Fruit fly (Drosophila melanogaster) whole organism, embryonic: Measurements from ENCODE around the gene Nrd1.

ENCODE experiments used
- Ada2b ChIP-seq: fragments of 200-800 bp; sonication (Bioruptor generic); IDR thresholded peaks from 2 replicates; pipeline ENCODE4 v1.3.6; 2022; ENCODE audit warnings: missing biosample characterization, missing genetic modification characterization
- Antp ChIP-seq: fragments of 200-800 bp; sonication (Bioruptor generic); optimal IDR thresholded peaks from 3 replicates; lab custom pipeline; 2016; ENCODE audit warnings: missing biosample characterization, missing genetic modification characterization
- CG1024 ChIP-seq: fragments of 200-800 bp; sonication (Bioruptor generic); IDR thresholded peaks from 2 replicates; pipeline ENCODE4 v1.3.6; 2022; ENCODE audit warnings: missing biosample characterization, missing genetic modification characterization
- CG11695 ChIP-seq: fragments of 200-800 bp; sonication (Bioruptor generic); IDR thresholded peaks from 3 replicates; pipeline ENCODE4 v1.3.6; 2022; ENCODE audit warnings: missing biosample characterization, missing genetic modification characterization
- CG11696 ChIP-seq: fragments of 200-800 bp; sonication (Bioruptor generic); IDR thresholded peaks from 2 replicates; pipeline ENCODE4 v1.3.6; 2022; ENCODE audit warnings: missing biosample characterization, missing genetic modification characterization
- CG13296 ChIP-seq: fragments of 200-800 bp; sonication (Bioruptor generic); optimal IDR thresholded peaks from 3 replicates; lab custom pipeline; 2018; ENCODE audit warnings: missing biosample characterization, mild to moderate bottlenecking, missing genetic modification characterization
- CG14710 ChIP-seq: fragments of 200-800 bp; sonication (Bioruptor generic); optimal IDR thresholded peaks from 3 replicates; lab custom pipeline; 2019; ENCODE audit warnings: missing biosample characterization, mild to moderate bottlenecking, missing genetic modification characterization, moderate library complexity
- CG1832 ChIP-seq: fragments of 200-800 bp; sonication (Bioruptor generic); optimal IDR thresholded peaks from 2 replicates; lab custom pipeline; 2017; ENCODE audit warnings: missing biosample characterization, mild to moderate bottlenecking, missing genetic modification characterization, inconsistent platforms
- CG30020 ChIP-seq: fragments of 200-800 bp; optimal IDR thresholded peaks from 2 replicates; lab custom pipeline; 2019; ENCODE audit warnings: missing biosample characterization, mild to moderate bottlenecking, missing genetic modification characterization, moderate library complexity
- CG3163 ChIP-seq: fragments of 200-800 bp; sonication (Bioruptor generic); optimal IDR thresholded peaks from 3 replicates; lab custom pipeline; 2016; ENCODE audit warnings: missing biosample characterization, missing genetic modification characterization
- CG6854 ChIP-seq: fragments of 200-800 bp; sonication (Bioruptor generic); optimal IDR thresholded peaks from 3 replicates; lab custom pipeline; 2017; ENCODE audit warnings: missing biosample characterization, mild to moderate bottlenecking, missing genetic modification characterization
- CG8388 ChIP-seq: fragments of 200-800 bp; sonication (Bioruptor generic); optimal IDR thresholded peaks from 2 replicates; lab custom pipeline; 2019; ENCODE audit warnings: missing biosample characterization, mild to moderate bottlenecking, missing genetic modification characterization, moderate library complexity
- CG9609 ChIP-seq: fragments of 200-800 bp; sonication (Bioruptor generic); optimal IDR thresholded peaks from 3 replicates; lab custom pipeline; 2016; ENCODE audit warnings: missing biosample characterization, missing genetic modification characterization
- Chrac-16 ChIP-seq: fragments of 200-800 bp; sonication (Bioruptor generic); optimal IDR thresholded peaks from 3 replicates; lab custom pipeline; 2016; ENCODE audit warnings: missing biosample characterization, missing genetic modification characterization
- CoRest ChIP-seq: fragments of 200-800 bp; sonication (Bioruptor generic); optimal IDR thresholded peaks from 3 replicates; lab custom pipeline; 2018; ENCODE audit warnings: missing biosample characterization, mild to moderate bottlenecking, missing genetic modification characterization, moderate library complexity
- D19B ChIP-seq: fragments of 200-800 bp; sonication (Bioruptor generic); optimal IDR thresholded peaks from 2 replicates; lab custom pipeline; 2017; ENCODE audit warnings: missing biosample characterization, mild to moderate bottlenecking, missing genetic modification characterization
- Gsc ChIP-seq: fragments of 200-800 bp; sonication (Bioruptor generic); IDR thresholded peaks from 2 replicates; pipeline ENCODE4 v1.3.6; 2022; ENCODE audit warnings: missing biosample characterization, missing genetic modification characterization
- Kr ChIP-seq: fragments of 200-800 bp; sonication (Bioruptor generic); optimal IDR thresholded peaks from 2 replicates; lab custom pipeline; 2017; ENCODE audit warnings: missing biosample characterization, mild to moderate bottlenecking, missing genetic modification characterization
- MBD-R2 ChIP-seq: fragments of 200-800 bp; sonication (Bioruptor generic); IDR thresholded peaks from 2 replicates; pipeline ENCODE4 v1.3.6; 2022; ENCODE audit warnings: missing biosample characterization, missing genetic modification characterization
- MESR4 ChIP-seq: fragments of 200-800 bp; sonication (Bioruptor generic); optimal IDR thresholded peaks from 2 replicates; lab custom pipeline; 2018; ENCODE audit warnings: missing biosample characterization, mild to moderate bottlenecking, missing genetic modification characterization, moderate library complexity
- Meics ChIP-seq: fragments of 200-800 bp; sonication (Bioruptor generic); optimal IDR thresholded peaks from 2 replicates; lab custom pipeline; 2017; ENCODE audit warnings: missing biosample characterization, mild to moderate bottlenecking, missing genetic modification characterization
- NFAT ChIP-seq: fragments of 200-800 bp; sonication (Bioruptor generic); IDR thresholded peaks from 2 replicates; pipeline ENCODE4 v1.3.6; 2022; ENCODE audit warnings: missing biosample characterization, missing genetic modification characterization
- NfI ChIP-seq: fragments of 200-800 bp; sonication (Bioruptor generic); optimal IDR thresholded peaks from 3 replicates; lab custom pipeline; 2018; ENCODE audit warnings: missing biosample characterization, mild to moderate bottlenecking, missing genetic modification characterization, moderate library complexity
- Opbp ChIP-seq: fragments of 200-800 bp; sonication (Bioruptor generic); IDR thresholded peaks from 3 replicates; pipeline ENCODE4 v1.3.6; 2022; ENCODE audit warnings: missing biosample characterization, missing genetic modification characterization; ENCODE audit not compliant: partially characterized antibody
- Rfx ChIP-seq: fragments of 200-800 bp; sonication (Bioruptor generic); IDR thresholded peaks from 2 replicates; pipeline ENCODE4 v1.3.6; 2022; ENCODE audit warnings: missing biosample characterization, missing genetic modification characterization
- Side ChIP-seq: fragments of 200-800 bp; sonication (Bioruptor generic); optimal IDR thresholded peaks from 2 replicates; lab custom pipeline; 2016; ENCODE audit warnings: missing biosample characterization, missing genetic modification characterization
- Taf1 ChIP-seq: fragments of 200-800 bp; sonication (Bioruptor generic); IDR thresholded peaks from 2 replicates; pipeline ENCODE4 v1.3.6; 2022; ENCODE audit warnings: missing biosample characterization, missing genetic modification characterization
- Trl ChIP-seq, 3 experiments: fragments of >200 bp in 2 of 3; fragments of 200-800 bp in 1 of 3; sonication (Bioruptor generic) in 1 of 3; optimal IDR thresholded peaks; 2 replicates in 1 of 3; 3 replicates in 2 of 3; lab custom pipeline; 2016 to 2017; ENCODE audit warnings: missing biosample characterization in 1 of 3, missing genetic modification characterization in 1 of 3
- Xbp1 ChIP-seq: fragments of 200-800 bp; sonication (Bioruptor generic); optimal IDR thresholded peaks from 3 replicates; lab custom pipeline; 2016; ENCODE audit warnings: missing biosample characterization, mild to moderate bottlenecking, missing genetic modification characterization
- btn ChIP-seq: fragments of 200-800 bp; sonication (Bioruptor generic); optimal IDR thresholded peaks from 2 replicates; lab custom pipeline; 2016; ENCODE audit warnings: missing biosample characterization, missing genetic modification characterization
- danr ChIP-seq: fragments of 200-800 bp; sonication (Bioruptor generic); IDR thresholded peaks from 2 replicates; pipeline ENCODE4 v1.3.6; 2022; ENCODE audit warnings: missing biosample characterization, missing genetic modification characterization
- exex ChIP-seq: fragments of 200-800 bp; sonication (Bioruptor generic); optimal IDR thresholded peaks from 4 replicates; lab custom pipeline; 2018; ENCODE audit warnings: missing biosample characterization, mild to moderate bottlenecking, missing genetic modification characterization, moderate library complexity
- inv ChIP-seq: fragments of 200-800 bp; sonication (Bioruptor generic); IDR thresholded peaks from 2 replicates; pipeline ENCODE4 v1.3.6; 2022; ENCODE audit warnings: missing biosample characterization, missing genetic modification characterization; ENCODE audit not compliant: partially characterized antibody
- kah ChIP-seq: fragments of 200-800 bp; sonication (Bioruptor generic); optimal IDR thresholded peaks from 2 replicates; lab custom pipeline; 2018; ENCODE audit warnings: missing biosample characterization, mild to moderate bottlenecking, missing genetic modification characterization
- maf-S ChIP-seq: fragments of 200-800 bp; sonication (Bioruptor generic); optimal IDR thresholded peaks from 2 replicates; lab custom pipeline; 2016; ENCODE audit warnings: missing biosample characterization, missing genetic modification characterization
- mirr ChIP-seq: fragments of 200-800 bp; sonication (Bioruptor generic); optimal IDR thresholded peaks from 3 replicates; lab custom pipeline; 2018; ENCODE audit warnings: missing biosample characterization, mild to moderate bottlenecking, missing genetic modification characterization
- onecut ChIP-seq: fragments of 200-800 bp; sonication (Bioruptor generic); IDR thresholded peaks from 2 replicates; pipeline ENCODE4 v1.3.6; 2022; ENCODE audit warnings: missing biosample characterization, missing genetic modification characterization
- otp ChIP-seq: fragments of 200-800 bp; sonication (Bioruptor generic); IDR thresholded peaks from 3 replicates; pipeline ENCODE4, ENCODE4 v1.3.6; 2022; ENCODE audit warnings: missing biosample characterization, missing genetic modification characterization
- pfk ChIP-seq: fragments of 200-800 bp; sonication (Bioruptor generic); optimal IDR thresholded peaks from 2 replicates; lab custom pipeline; 2018; ENCODE audit warnings: missing biosample characterization, mild to moderate bottlenecking, missing genetic modification characterization, moderate library complexity
- sd ChIP-seq: fragments of 200-800 bp; sonication (Bioruptor generic); optimal IDR thresholded peaks from 3 replicates; lab custom pipeline; 2018; ENCODE audit warnings: missing biosample characterization, mild to moderate bottlenecking, missing genetic modification characterization, moderate library complexity
- seq ChIP-seq: fragments of 200-800 bp; sonication (Bioruptor generic); IDR thresholded peaks from 2 replicates; pipeline ENCODE4 v1.3.6; 2022; ENCODE audit warnings: missing biosample characterization, missing genetic modification characterization
- slou ChIP-seq: fragments of 200-800 bp; sonication (Bioruptor generic); optimal IDR thresholded peaks from 3 replicates; lab custom pipeline; 2016; ENCODE audit warnings: missing biosample characterization, missing genetic modification characterization
- sqz ChIP-seq: fragments of 200-800 bp; sonication (Bioruptor generic); optimal IDR thresholded peaks from 3 replicates; lab custom pipeline; 2018; ENCODE audit warnings: missing biosample characterization, mild to moderate bottlenecking, missing genetic modification characterization
- sug ChIP-seq: fragments of 200-800 bp; optimal IDR thresholded peaks from 2 replicates; lab custom pipeline; 2019; ENCODE audit warnings: missing biosample characterization, mild to moderate bottlenecking, missing genetic modification characterization, moderate library complexity
- tgo ChIP-seq: fragments of 200-800 bp; sonication (Bioruptor generic); IDR thresholded peaks from 3 replicates; pipeline ENCODE4 v1.3.6; 2022; ENCODE audit warnings: missing biosample characterization, missing genetic modification characterization
- unc-4 ChIP-seq: fragments of 200-800 bp; sonication (Bioruptor generic); IDR thresholded peaks from 2 replicates; pipeline ENCODE4 v1.3.6; 2022; ENCODE audit warnings: missing biosample characterization, missing genetic modification characterization; ENCODE audit not compliant: partially characterized antibody
- unpg ChIP-seq: fragments of 200-800 bp; sonication (Bioruptor generic); optimal IDR thresholded peaks from 3 replicates; lab custom pipeline; 2018; ENCODE audit warnings: missing biosample characterization, mild to moderate bottlenecking, missing genetic modification characterization, moderate library complexity
- yki ChIP-seq: fragments of >200 bp; optimal IDR thresholded peaks from 3 replicates; lab custom pipeline; 2018

The Nrd1 gene

dm6 chrX:11819241-11819862 is 49.3 kb downstream of the Nrd1 start (continued):
- no peak for TF ChIP-seq NfI (GFP tag; lab: Kevin White, UChicago)
- no peak for TF ChIP-seq sqz
- no peak for TF ChIP-seq Gsc (GFP tag; lab: Robert Waterston, UW)
- TF ChIP-seq mirr = peak; percentile 62
- TF ChIP-seq sug (tag; lab: Kevin White, UChicago) = peak; percentile 22
- TF ChIP-seq MESR4 (GFP tag; lab: Kevin White, UChicago) = no peak
- TF ChIP-seq D19B = no peak
- no peak for TF ChIP-seq Meics (GFP tag; lab: Kevin White, UChicago)
- peak; percentile 9 for TF ChIP-seq exex (tag; lab: Kevin White, UChicago)
- no peak for TF ChIP-seq MBD-R2 (GFP tag; lab: Robert Waterston, UW)
- no peak for TF ChIP-seq NFAT (GFP tag; lab: Robert Waterston, UW)

DNA sequence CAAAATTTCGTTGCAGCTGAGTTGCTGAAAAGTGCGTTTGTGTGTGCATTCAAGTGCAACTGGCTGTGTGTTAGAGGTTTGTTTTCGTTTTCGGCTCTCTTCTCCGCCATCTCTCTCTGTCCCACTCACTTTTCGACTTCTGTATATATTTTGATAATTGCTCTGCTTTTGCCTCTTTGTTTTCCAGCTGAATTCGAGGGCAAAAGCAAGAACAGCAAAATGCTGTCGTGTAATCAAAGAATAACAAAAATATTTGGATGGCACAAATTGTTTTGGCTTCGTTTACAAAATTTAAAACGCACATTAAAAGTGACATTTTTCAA is 50.0 kb downstream of the Nrd1 start:
- TF ChIP-seq Antp (GFP tag; lab: Kevin White, UChicago) (no peak), otp (GFP tag; lab: Robert Waterston, UW) (no peak), Rfx (GFP tag; lab: Robert Waterston, UW) (no peak), danr (GFP tag; lab: Robert Waterston, UW) (no peak), Chrac-16 (no peak), btn (no peak), tgo (GFP tag; lab: Robert Waterston, UW) (no peak), Trl (optimal IDR thresholded peaks at IDR 0.05; lab: Kevin White, UChicago) (peak; percentile 41 to 89), Trl (GFP tag; optimal IDR thresholded peaks at IDR 0.05; lab: Kevin White, UChicago) (no peak), inv (GFP tag; lab: Robert Waterston, UW) (no peak), CG11695 (GFP tag; lab: Robert Waterston, UW) (no peak), CG8388 (GFP tag; lab: Kevin White, UChicago) (no peak), onecut (GFP tag; lab: Robert Waterston, UW) (no peak), CG1832 (GFP tag; lab: Kevin White, UChicago) (peak; percentile 6), CG3163 (GFP tag; lab: Kevin White, UChicago) (peak; percentile 11), yki (peak; percentile 67), kah (GFP tag; lab: Kevin White, UChicago) (no peak)

dm6 chrX:11818047-11818766 is 50.5 kb downstream of the Nrd1 start:
- TF ChIP-seq CG9609 (GFP tag; lab: Kevin White, UChicago) (peak; percentile 95), Ada2b (peak; percentile 96), CG30020 (peak; percentile 79), sd (peak; percentile 76), CG14710 (tag; lab: Kevin White, UChicago) (peak; percentile 91), CG6854 (GFP tag; lab: Kevin White, UChicago) (peak; percentile 84), Taf1 (peak; percentile 89), Xbp1 (GFP tag; lab: Kevin White, UChicago) (peak; percentile 94), CG11696 (GFP tag; lab: Robert Waterston, UW) (peak; percentile 84), unpg (GFP tag; lab: Kevin White, UChicago) (peak; percentile 97), slou (GFP tag; lab: Kevin White, UChicago) (peak; percentile 83), Kr (GFP tag; lab: Kevin White, UChicago) (no peak), seq (peak; percentile 95), CoRest (tag; lab: Kevin White, UChicago) (peak; percentile 93), unc-4 (GFP tag; lab: Robert Waterston, UW) (peak; percentile 24; the same call in 1 of the 2 replicates), Side (GFP tag; lab: Kevin White, UChicago) (peak; percentile 96), maf-S (peak; percentile 94), pfk (GFP tag; lab: Kevin White, UChicago) (peak; percentile 98), CG13296 (GFP tag; lab: Kevin White, UChicago) (peak; percentile 90), Opbp (GFP tag; lab: Robert Waterston, UW) (no peak), CG1024 (GFP tag; lab: Robert Waterston, UW) (peak; percentile 88)
